Worm (Caenorhabditis elegans): ENCODE measurements around the gene F39F10.5.

The F39F10.5 gene

DNA sequence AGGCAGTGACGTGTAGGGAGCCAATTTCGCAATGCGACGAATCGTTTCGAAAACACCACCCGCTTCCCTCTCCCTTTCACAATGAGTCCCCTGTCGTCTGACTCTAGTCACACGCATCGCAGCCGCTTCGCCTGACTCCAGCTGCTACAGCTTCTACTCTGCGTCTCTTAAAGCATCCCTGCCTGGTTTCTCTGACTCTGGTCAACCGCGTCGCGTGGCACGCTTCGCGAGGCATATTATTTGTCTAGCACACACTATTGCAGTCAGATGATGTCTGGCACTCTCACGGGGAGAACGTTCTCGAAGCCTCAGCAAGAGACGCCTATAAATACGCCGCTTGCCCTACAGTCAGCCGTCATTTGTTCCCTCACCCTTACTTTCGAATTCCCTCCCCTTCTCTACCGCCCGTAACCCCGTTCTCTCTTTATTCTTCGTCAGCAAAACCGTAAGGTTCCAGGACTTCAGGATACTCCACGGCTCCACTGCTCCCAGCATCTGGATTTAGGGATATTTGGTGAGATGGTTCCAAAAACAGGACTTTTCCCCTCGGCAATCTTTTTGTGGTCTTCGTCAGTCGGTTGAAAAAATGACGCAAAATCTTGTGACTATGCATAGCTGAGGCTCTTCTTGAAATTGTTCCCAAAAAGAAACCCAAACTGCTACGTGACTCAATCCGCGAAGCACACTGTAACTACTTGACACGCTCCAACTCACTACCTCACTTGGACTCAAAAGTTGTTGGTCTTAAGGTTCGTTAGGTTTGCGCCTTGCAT is 16.2 kb upstream of the F39F10.5 start (continued):
- peak; percentile 91 for TF ChIP-seq gei-17 (GFP tag; optimal IDR thresholded peaks at IDR 0.05)
- TF ChIP-seq madf-10 (tag; optimal IDR thresholded peaks at IDR 0.05): peak; percentile 93
- peak; percentile 30 for TF ChIP-seq Y56A3A.18 (GFP tag; IDR thresholded peaks at IDR 0.05)
- peak; percentile 97 for TF ChIP-seq madf-3 (GFP tag; IDR thresholded peaks at IDR 0.05)
- TF ChIP-seq lin-54 (GFP tag; optimal IDR thresholded peaks at IDR 0.05): peak; percentile 42
- TF ChIP-seq madf-6 (GFP tag; IDR thresholded peaks at IDR 0.05): peak; percentile 11; the same call in 1 of the 2 replicates
- TF ChIP-seq lsy-27 (tag; optimal IDR thresholded peaks at IDR 0.05; ENCODE audit: borderline replicate concordance, insufficient read depth): no peak
- no peak for TF ChIP-seq nhr-120 (GFP tag; IDR thresholded peaks at IDR 0.05)
- peak; percentile 87 for TF ChIP-seq B0035.1 (tag; optimal IDR thresholded peaks at IDR 0.05)
- TF ChIP-seq nhr-27 (tag; optimal IDR thresholded peaks at IDR 0.05): peak; percentile 66
- TF ChIP-seq F23B12.7 (tag; optimal IDR thresholded peaks at IDR 0.05; ENCODE audit: insufficient read depth): no peak
- peak; percentile 72 for TF ChIP-seq F52B5.7 (tag; optimal IDR thresholded peaks at IDR 0.05)
- 0 out of 2 replicates have a peak, but pooled peaks have one; percentile 67 for TF ChIP-seq lag-1 (GFP tag; IDR thresholded peaks at IDR 0.05)
- no peak for TF ChIP-seq Y53F4B.3 (GFP tag; IDR thresholded peaks at IDR 0.05)
- peak; percentile 79 for TF ChIP-seq lir-1 (GFP tag; conservative IDR thresholded peaks at IDR 0.05)
- peak; percentile 92 for TF ChIP-seq ceh-79 (tag; optimal IDR thresholded peaks at IDR 0.05)
- TF ChIP-seq T07F8.4 (tag; optimal IDR thresholded peaks at IDR 0.05): peak; percentile 57
- no peak; the same call in none of the 2 replicates for TF ChIP-seq lin-26 (GFP tag; IDR thresholded peaks at IDR 0.05)
- no peak for TF ChIP-seq sptf-2 (GFP tag; optimal IDR thresholded peaks at IDR 0.05)
- TF ChIP-seq F22D6.2 (tag; optimal IDR thresholded peaks at IDR 0.05): peak; percentile 88
- peak; percentile 91 for TF ChIP-seq let-526 (GFP tag; IDR thresholded peaks at IDR 0.05)
- peak; percentile 3 for TF ChIP-seq hlh-12 (tag; optimal IDR thresholded peaks at IDR 0.05)
- TF ChIP-seq F55B11.4 (tag; optimal IDR thresholded peaks at IDR 0.05; ENCODE audit: borderline replicate concordance, insufficient read depth): no peak
- peak; percentile 16 for TF ChIP-seq T26A5.8 (tag; optimal IDR thresholded peaks at IDR 0.05)
- no peak for TF ChIP-seq F39B2.1 (GFP tag; IDR thresholded peaks at IDR 0.05)
- no peak for TF ChIP-seq D2030.7 (GFP tag; IDR thresholded peaks at IDR 0.05)
- peak; percentile 97 for TF ChIP-seq ekl-4 (GFP tag; IDR thresholded peaks at IDR 0.05)
- TF ChIP-seq hrde-1 (tag; optimal IDR thresholded peaks at IDR 0.05; ENCODE audit: borderline replicate concordance): no peak
- TF ChIP-seq unc-62 (GFP tag; optimal IDR thresholded peaks at IDR 0.05): peak; percentile 85
- peak; percentile 88 to 93 for TF ChIP-seq let-607 (tag; optimal IDR thresholded peaks at IDR 0.05)
- TF ChIP-seq mcd-1 (GFP tag; IDR thresholded peaks at IDR 0.05): peak; percentile 85
- TF ChIP-seq mxl-1 (tag; optimal IDR thresholded peaks at IDR 0.05): peak; percentile 49
- TF ChIP-seq F57C9.4 (tag; optimal IDR thresholded peaks at IDR 0.05): no peak
- 0 out of 2 replicates have a peak, but pooled peaks have one; percentile 84 for TF ChIP-seq bed-1 (GFP tag; IDR thresholded peaks at IDR 0.05)
- peak; percentile 67 for TF ChIP-seq egrh-3 (GFP tag; IDR thresholded peaks at IDR 0.05)
- peak; percentile 47; the same call in 1 of the 2 replicates for TF ChIP-seq aptf-3 (GFP tag; IDR thresholded peaks at IDR 0.05)
- TF ChIP-seq ceh-100 (GFP tag; IDR thresholded peaks at IDR 0.05): no peak
- peak; percentile 87 for TF ChIP-seq attf-5 (GFP tag; optimal IDR thresholded peaks at IDR 0.05)
- peak; percentile 97 for TF ChIP-seq ztf-26 (tag; optimal IDR thresholded peaks at IDR 0.05)
- peak; percentile 97 for TF ChIP-seq Y67H2A.10 (GFP tag; conservative IDR thresholded peaks at IDR 0.05)
- TF ChIP-seq madf-8 (GFP tag; conservative IDR thresholded peaks at IDR 0.05): no peak
- peak; percentile 93 for TF ChIP-seq K11D2.4 (GFP tag; IDR thresholded peaks at IDR 0.05)
- peak; percentile 93 for TF ChIP-seq B0336.3 (GFP tag; IDR thresholded peaks at IDR 0.05)
- TF ChIP-seq zfh-2 (GFP tag; conservative IDR thresholded peaks at IDR 0.05): peak; percentile 98
- TF ChIP-seq Y79H2A.3 (GFP tag; conservative IDR thresholded peaks at IDR 0.05): no peak
- no peak for TF ChIP-seq aptf-2 (GFP tag; conservative IDR thresholded peaks at IDR 0.05)
- peak; percentile 67 for TF ChIP-seq rcor-1 (GFP tag; IDR thresholded peaks at IDR 0.05)
